Fruit fly (Drosophila melanogaster): ENCODE measurements around the gene CG33223.

DNA sequence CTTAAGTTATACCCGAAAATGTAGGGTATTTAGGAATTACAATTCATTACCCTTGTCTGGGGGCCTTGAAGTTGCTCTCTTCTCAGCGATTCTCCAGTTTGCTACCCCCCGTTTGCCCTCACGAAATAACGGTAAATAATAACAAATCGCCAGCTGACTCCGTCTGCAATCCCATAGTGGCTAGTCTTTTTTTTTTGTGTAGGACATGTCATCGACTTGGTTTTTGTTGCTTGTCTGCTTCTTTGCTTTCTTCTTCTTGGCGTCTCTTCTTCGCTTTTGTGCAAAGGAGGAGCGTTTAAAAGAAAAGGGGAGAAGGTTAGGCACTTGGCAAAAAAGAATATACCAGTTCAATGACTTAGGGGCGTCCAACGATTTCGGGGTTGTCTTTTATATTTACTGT lies 67.5 kb downstream of the CG33223 start:
- TF ChIP-seq topi (GFP tag; optimal IDR thresholded peaks at IDR 0.05) (no peak), Lpt (GFP tag; optimal IDR thresholded peaks at IDR 0.05) (no peak), CG3032 (tag; optimal IDR thresholded peaks at IDR 0.05) (no peak), Ets96B (tag; optimal IDR thresholded peaks at IDR 0.05) (no peak), OdsH (GFP tag; optimal IDR thresholded peaks at IDR 0.05) (no peak), lz (GFP tag; optimal IDR thresholded peaks at IDR 0.05) (no peak), vri (GFP tag; optimal IDR thresholded peaks at IDR 0.05) (no peak), dsx (GFP tag; optimal IDR thresholded peaks at IDR 0.05; ENCODE audit: poor library complexity, severe bottlenecking) (no peak), achi (GFP tag; optimal IDR thresholded peaks at IDR 0.05) (no peak), CG11762 (GFP tag; optimal IDR thresholded peaks at IDR 0.05; ENCODE audit: insufficient read depth) (no peak), CG16779 (tag; optimal IDR thresholded peaks at IDR 0.05) (no peak), CG8119 (GFP tag; IDR thresholded peaks at IDR 0.05) (no peak), net (GFP tag; optimal IDR thresholded peaks at IDR 0.05) (no peak)
